Fruit fly (Drosophila melanogaster) whole organism, embryonic: Measurements from ENCODE around the gene drpr.
A peak's percentile ranks its signal among the peaks of the same experiment; 100 is the strongest.

Experiments used
- Bgb ChIP-seq: fragments of 200-800 bp; sonication (Bioruptor generic); IDR thresholded peaks from 2 replicates; pipeline ENCODE4 v1.3.6; 2022; ENCODE audit warnings: missing biosample characterization, missing genetic modification characterization; ENCODE audit not compliant: partially characterized antibody
- CG11093 ChIP-seq: fragments of 200-800 bp; sonication (Bioruptor generic); IDR thresholded peaks from 3 replicates; pipeline ENCODE4 v1.3.6; 2022; ENCODE audit warnings: missing biosample characterization, missing genetic modification characterization
- CG11504 ChIP-seq: fragments of 200-800 bp; sonication (Bioruptor generic); optimal IDR thresholded peaks from 3 replicates; lab custom pipeline; 2019; ENCODE audit warnings: missing biosample characterization, mild to moderate bottlenecking, missing genetic modification characterization, moderate library complexity
- CG13894 ChIP-seq: fragments of 200-800 bp; sonication (Bioruptor generic); optimal IDR thresholded peaks from 3 replicates; lab custom pipeline; 2018; ENCODE audit warnings: missing biosample characterization, mild to moderate bottlenecking, missing genetic modification characterization, moderate library complexity
- CG14050 ChIP-seq: fragments of 200-800 bp; sonication (Bioruptor generic); IDR thresholded peaks from 3 replicates; pipeline ENCODE4 v1.3.6; 2022; ENCODE audit warnings: missing biosample characterization, missing genetic modification characterization
- CG16863 ChIP-seq: fragments of 200-800 bp; sonication (Bioruptor generic); optimal IDR thresholded peaks from 3 replicates; lab custom pipeline; 2016; ENCODE audit warnings: missing biosample characterization, missing genetic modification characterization
- CG18599 ChIP-seq: fragments of 200-800 bp; sonication (Bioruptor generic); optimal IDR thresholded peaks from 3 replicates; lab custom pipeline; 2017; ENCODE audit warnings: missing biosample characterization, missing genetic modification characterization, mild to moderate bottlenecking, moderate library complexity, missing genetic modification reagents
- CG2116 ChIP-seq: fragments of 200-800 bp; sonication (Bioruptor generic); optimal IDR thresholded peaks from 3 replicates; lab custom pipeline; 2018; ENCODE audit warnings: missing biosample characterization, mild to moderate bottlenecking, missing genetic modification characterization
- CG30403 ChIP-seq: fragments of 200-800 bp; sonication (Bioruptor generic); optimal IDR thresholded peaks from 3 replicates; lab custom pipeline; 2016; ENCODE audit warnings: missing biosample characterization, missing genetic modification characterization
- CG33213 ChIP-seq: fragments of 200-800 bp; sonication (Bioruptor generic); optimal IDR thresholded peaks from 3 replicates; lab custom pipeline; 2016; ENCODE audit warnings: missing biosample characterization, missing genetic modification characterization
- CG33557 ChIP-seq: fragments of 200-800 bp; sonication (Bioruptor generic); optimal IDR thresholded peaks from 2 replicates; lab custom pipeline; 2019; ENCODE audit warnings: missing biosample characterization, mild to moderate bottlenecking, missing genetic modification characterization, moderate library complexity
- CG34376 ChIP-seq: fragments of 200-800 bp; sonication (Bioruptor generic); optimal IDR thresholded peaks from 2 replicates; lab custom pipeline; 2018; ENCODE audit warnings: missing biosample characterization, mild to moderate bottlenecking, missing genetic modification characterization
- CG6175 ChIP-seq: fragments of 200-800 bp; sonication (Bioruptor generic); IDR thresholded peaks from 3 replicates; pipeline ENCODE4 v1.3.6; 2022; ENCODE audit warnings: missing biosample characterization, missing genetic modification characterization
- CG6272 ChIP-seq: fragments of 200-800 bp; sonication (Bioruptor generic); IDR thresholded peaks from 2 replicates; pipeline ENCODE4 v1.3.6; 2022; ENCODE audit warnings: missing biosample characterization, missing genetic modification characterization
- CG9932 ChIP-seq: fragments of 200-800 bp; sonication (Bioruptor generic); IDR thresholded peaks from 2 replicates; pipeline ENCODE4 v1.3.6; 2022; ENCODE audit warnings: missing biosample characterization, missing genetic modification characterization
- D19A ChIP-seq: fragments of 200-800 bp; optimal IDR thresholded peaks from 3 replicates; lab custom pipeline; 2019; ENCODE audit warnings: missing biosample characterization, mild to moderate bottlenecking, missing genetic modification characterization, moderate library complexity
- Dad ChIP-seq: fragments of 200-800 bp; sonication (Bioruptor generic); optimal IDR thresholded peaks from 3 replicates; lab custom pipeline; 2016; ENCODE audit warnings: missing biosample characterization, missing genetic modification characterization
- Deaf1 ChIP-seq: fragments of 200-800 bp; optimal IDR thresholded peaks from 3 replicates; lab custom pipeline; 2019; ENCODE audit warnings: missing biosample characterization, mild to moderate bottlenecking, missing genetic modification characterization, moderate library complexity
- Dp ChIP-seq: fragments of 200-800 bp; sonication (Bioruptor generic); optimal IDR thresholded peaks from 2 replicates; lab custom pipeline; 2018; ENCODE audit warnings: missing biosample characterization, mild to moderate bottlenecking, missing genetic modification characterization, moderate library complexity
- Drgx ChIP-seq: fragments of 200-800 bp; sonication (Bioruptor generic); IDR thresholded peaks from 2 replicates; pipeline ENCODE4 v1.3.6; 2022; ENCODE audit warnings: missing biosample characterization, missing genetic modification characterization
- Gsc ChIP-seq: fragments of 200-800 bp; sonication (Bioruptor generic); IDR thresholded peaks from 2 replicates; pipeline ENCODE4 v1.3.6; 2022; ENCODE audit warnings: missing biosample characterization, missing genetic modification characterization
- H15 ChIP-seq: fragments of 200-800 bp; sonication (Bioruptor generic); IDR thresholded peaks from 3 replicates; pipeline ENCODE4 v1.3.6; 2022; ENCODE audit warnings: missing biosample characterization, missing genetic modification characterization
- HHEX ChIP-seq: fragments of 200-800 bp; sonication (Bioruptor generic); optimal IDR thresholded peaks from 3 replicates; lab custom pipeline; 2017; ENCODE audit warnings: missing biosample characterization, mild to moderate bottlenecking, missing genetic modification characterization, missing genetic modification reagents
- NK7.1 ChIP-seq: fragments of 200-800 bp; sonication (Bioruptor generic); optimal IDR thresholded peaks from 3 replicates; lab custom pipeline; 2016; ENCODE audit warnings: missing biosample characterization, missing genetic modification characterization
- Nf-YA ChIP-seq: fragments of 200-800 bp; sonication (Bioruptor generic); IDR thresholded peaks from 2 replicates; pipeline ENCODE4 v1.3.6; 2022; ENCODE audit warnings: missing biosample characterization, missing genetic modification characterization
- Sox100B ChIP-seq: fragments of 200-800 bp; sonication (Bioruptor generic); optimal IDR thresholded peaks from 3 replicates; lab custom pipeline; 2018; ENCODE audit warnings: missing biosample characterization, mild to moderate bottlenecking, missing genetic modification characterization
- al ChIP-seq: fragments of 200-800 bp; sonication (Bioruptor generic); IDR thresholded peaks from 2 replicates; pipeline ENCODE4 v1.3.6; 2022; ENCODE audit warnings: missing biosample characterization, missing genetic modification characterization
- btn ChIP-seq: fragments of 200-800 bp; sonication (Bioruptor generic); optimal IDR thresholded peaks from 2 replicates; lab custom pipeline; 2016; ENCODE audit warnings: missing biosample characterization, missing genetic modification characterization
- ci ChIP-seq: fragments of 200-800 bp; sonication (Bioruptor generic); IDR thresholded peaks from 3 replicates; pipeline ENCODE4 v1.3.6; 2022; ENCODE audit warnings: missing biosample characterization, missing genetic modification characterization
- corto ChIP-seq: fragments of 200-800 bp; sonication (Bioruptor generic); optimal IDR thresholded peaks from 2 replicates; lab custom pipeline; 2016; ENCODE audit warnings: missing biosample characterization, mild to moderate bottlenecking, missing genetic modification characterization, moderate library complexity
- en ChIP-seq: fragments of 200-800 bp; sonication (Bioruptor generic); optimal IDR thresholded peaks from 2 replicates; lab custom pipeline; 2016; ENCODE audit warnings: missing biosample characterization, missing genetic modification characterization
- gem ChIP-seq: fragments of 200-800 bp; sonication (Bioruptor generic); optimal IDR thresholded peaks from 2 replicates; lab custom pipeline; 2019; ENCODE audit warnings: missing biosample characterization, mild to moderate bottlenecking, missing genetic modification characterization, moderate library complexity
- gfzf ChIP-seq: fragments of 200-800 bp; sonication (Bioruptor generic); optimal IDR thresholded peaks from 2 replicates; lab custom pipeline; 2016; ENCODE audit warnings: missing biosample characterization, mild to moderate bottlenecking, missing genetic modification characterization, moderate library complexity
- hbn ChIP-seq: fragments of 200-800 bp; sonication (Bioruptor generic); IDR thresholded peaks from 2 replicates; pipeline ENCODE4 v1.3.6; 2022; ENCODE audit warnings: missing biosample characterization, missing genetic modification characterization; ENCODE audit not compliant: partially characterized antibody
- hkb ChIP-seq, 2 experiments: fragments of 200-800 bp in 1 of 2; fragments of >200 bp in 1 of 2; sonication (Bioruptor generic) in 1 of 2; IDR thresholded peaks in 1 of 2; optimal IDR thresholded peaks in 1 of 2; 2 replicates each; pipeline versions ENCODE4 v1.3.6 to Lab custom; 2017 to 2022; ENCODE audit warnings: missing biosample characterization in 1 of 2, missing genetic modification characterization in 1 of 2
- hth ChIP-seq: fragments of >200 bp; optimal IDR thresholded peaks from 2 replicates; lab custom pipeline; 2017; ENCODE audit warnings: inconsistent platforms
- pan ChIP-seq, 4 experiments: fragments of >200 bp in 3 of 4; fragments of 200-800 bp in 1 of 4; sonication (Bioruptor generic) in 1 of 4; optimal IDR thresholded peaks in 3 of 4; IDR thresholded peaks in 1 of 4; 2 replicates each; pipeline versions ENCODE4 v1.3.6 to Lab custom; 2017 to 2022; ENCODE audit warnings: missing biosample characterization in 2 of 4, missing genetic modification characterization in 2 of 4, mixed read lengths in 1 of 4
- rib ChIP-seq: fragments of 200-800 bp; sonication (Bioruptor generic); IDR thresholded peaks from 2 replicates; pipeline ENCODE4 v1.3.6; 2022; ENCODE audit warnings: missing biosample characterization, missing genetic modification characterization
- slbo ChIP-seq: fragments of 200-800 bp; sonication (Bioruptor generic); IDR thresholded peaks from 2 replicates; pipeline ENCODE4 v1.3.6; 2022; ENCODE audit warnings: missing biosample characterization, missing genetic modification characterization
- sob ChIP-seq: fragments of 200-800 bp; sonication (Bioruptor generic); IDR thresholded peaks from 2 replicates; pipeline ENCODE4 v1.3.6; 2022; ENCODE audit warnings: missing biosample characterization, missing genetic modification characterization
- ssp ChIP-seq: fragments of 200-800 bp; sonication (Bioruptor generic); IDR thresholded peaks from 2 replicates; pipeline ENCODE4 v1.3.6; 2022; ENCODE audit warnings: missing biosample characterization, missing genetic modification characterization
- tap ChIP-seq: fragments of 200-800 bp; optimal IDR thresholded peaks from 3 replicates; lab custom pipeline; 2019; ENCODE audit warnings: missing biosample characterization, mild to moderate bottlenecking, missing genetic modification characterization, moderate library complexity
- ttk ChIP-seq: fragments of 200-800 bp; sonication (Bioruptor generic); IDR thresholded peaks from 2 replicates; pipeline ENCODE4 v2.1.2; 2022; ENCODE audit warnings: missing biosample characterization, missing genetic modification characterization
- wor ChIP-seq: fragments of 200-800 bp; sonication (Bioruptor generic); IDR thresholded peaks from 2 replicates; pipeline ENCODE4 v1.3.6; 2022; ENCODE audit warnings: missing biosample characterization, missing genetic modification characterization
- zfh1 ChIP-seq: fragments of 200-800 bp; sonication (Bioruptor generic); IDR thresholded peaks from 3 replicates; pipeline ENCODE4 v1.3.6; 2022; ENCODE audit warnings: missing biosample characterization, missing genetic modification characterization

Gene drpr

dm6 chr3L:1690727-1691413 lies 40.0 kb downstream of the drpr start (continued):
- TF ChIP-seq Dad (GFP tag; lab: Kevin White, UChicago) (peak; percentile 27), CG14050 (GFP tag; lab: Robert Waterston, UW) (no peak), HHEX (GFP tag; lab: Kevin White, UChicago) (peak; percentile 52), Sox100B (GFP tag; lab: Kevin White, UChicago) (peak; percentile 36), CG34376 (no peak), ssp (no peak), Nf-YA (GFP tag; lab: Robert Waterston, UW) (no peak), wor (no peak), CG33213 (no peak), NK7.1 (no peak), gem (peak; percentile 50), CG33557 (GFP tag; lab: Kevin White, UChicago) (peak; percentile 9), CG2116 (GFP tag; lab: Kevin White, UChicago) (no peak), gfzf (GFP tag; lab: Kevin White, UChicago) (no peak), zfh1 (peak; percentile 59), Bgb (GFP tag; lab: Robert Waterston, UW) (no peak), tap (no peak)

- TF ChIP-seq slbo (GFP tag; lab: Robert Waterston, UW) (0 out of 2 replicates have a peak, but pooled peaks have one; percentile 14), rib (GFP tag; lab: Robert Waterston, UW) (peak; percentile 41; the same call in 1 of the 2 replicates), CG11504 (tag; lab: Kevin White, UChicago) (peak; percentile 97), hth (no peak), CG13894 (peak; percentile 54), ci (GFP tag; lab: Robert Waterston, UW) (0 out of 3 replicates have a peak, but pooled peaks have one; percentile 34), CG6272 (GFP tag; lab: Robert Waterston, UW) (no peak), CG16863 (no peak), zfh1 (0 out of 3 replicates have a peak, but pooled peaks have one; percentile 23), Deaf1 (tag; lab: Kevin White, UChicago) (peak; percentile 92)
Observed at dm6 chr3L:1688569-1688968, 42.3 kb downstream of the drpr start.

- TF ChIP-seq D19A (tag; lab: Kevin White, UChicago) (peak; percentile 66), en (GFP tag; lab: Kevin White, UChicago) (no peak)
Observed at dm6 chr3L:1688161-1688560, 42.7 kb downstream of the drpr start.

dm6 chr3L:1683091-1683490 lies 47.8 kb downstream of the drpr start:
- no peak for TF ChIP-seq al (GFP tag; lab: Robert Waterston, UW)
- TF ChIP-seq pan (optimal IDR thresholded peaks at IDR 0.05; lab: Kevin White, UChicago): no peak
- peak in 1 of 2 experiments; percentile 27 for TF ChIP-seq pan (GFP tag; optimal IDR thresholded peaks at IDR 0.05 in 1 of 2, IDR thresholded peaks at IDR 0.05 in 1 of 2)
- TF ChIP-seq CG11093 (GFP tag; lab: Robert Waterston, UW): no peak
- no peak for TF ChIP-seq Dp (GFP tag; lab: Kevin White, UChicago)
- TF ChIP-seq Gsc (GFP tag; lab: Robert Waterston, UW): peak; percentile 9; the same call in 1 of the 2 replicates
- TF ChIP-seq ttk: peak; percentile 21; the same call in 1 of the 2 replicates
- no peak for TF ChIP-seq hkb (optimal IDR thresholded peaks at IDR 0.05; lab: Kevin White, UChicago)
- 0 out of 2 replicates have a peak, but pooled peaks have one; percentile 22 for TF ChIP-seq hkb (GFP tag; IDR thresholded peaks at IDR 0.05; lab: Robert Waterston, UW)
- no peak for TF ChIP-seq btn (GFP tag; lab: Kevin White, UChicago)
- TF ChIP-seq sob (GFP tag; lab: Robert Waterston, UW): peak; percentile 24; the same call in 1 of the 2 replicates
- TF ChIP-seq ssp: peak; percentile 17; the same call in 1 of the 2 replicates
- TF ChIP-seq CG9932: 0 out of 2 replicates have a peak, but pooled peaks have one; percentile 27
- TF ChIP-seq slbo (GFP tag; lab: Robert Waterston, UW): peak; percentile 36; the same call in 1 of the 2 replicates
- 0 out of 3 replicates have a peak, but pooled peaks have one; percentile 26 for TF ChIP-seq H15
- TF ChIP-seq corto (GFP tag; lab: Kevin White, UChicago): peak; percentile 18
- TF ChIP-seq CG30403 (GFP tag; lab: Kevin White, UChicago): no peak
- no peak for TF ChIP-seq CG6175 (GFP tag; lab: Robert Waterston, UW)
- TF ChIP-seq Drgx (GFP tag; lab: Robert Waterston, UW): peak; percentile 52
- TF ChIP-seq CG18599 (GFP tag; lab: Kevin White, UChicago): peak; percentile 11
- no peak for TF ChIP-seq hbn (GFP tag; lab: Robert Waterston, UW)
